Fruit fly (Drosophila melanogaster) whole organism, embryonic: ENCODE results near the gene ATPsynepsilonL.

ENCODE experiments used
- Abd-B ChIP-seq: fragments of 200-800 bp; sonication (Bioruptor generic); optimal IDR thresholded peaks from 2 replicates; lab custom pipeline; 2018; ENCODE audit warnings: missing biosample characterization, mild to moderate bottlenecking, missing genetic modification characterization, moderate library complexity
- Bgb ChIP-seq: fragments of 200-800 bp; sonication (Bioruptor generic); IDR thresholded peaks from 2 replicates; pipeline ENCODE4 v1.3.6; 2022; ENCODE audit warnings: missing biosample characterization, missing genetic modification characterization; ENCODE audit not compliant: partially characterized antibody
- CG10959 ChIP-seq: fragments of 200-800 bp; sonication (Bioruptor generic); IDR thresholded peaks from 2 replicates; pipeline ENCODE4 v1.3.6; 2022; ENCODE audit warnings: missing biosample characterization, missing genetic modification characterization
- CG11398 ChIP-seq: fragments of 200-800 bp; sonication (Bioruptor generic); optimal IDR thresholded peaks from 2 replicates; lab custom pipeline; 2016; ENCODE audit warnings: missing biosample characterization, missing genetic modification characterization
- CG11560 ChIP-seq: fragments of 200-800 bp; sonication (Bioruptor generic); IDR thresholded peaks from 3 replicates; pipeline ENCODE4 v1.3.6; 2022; ENCODE audit warnings: missing biosample characterization, missing genetic modification characterization
- CG11695 ChIP-seq: fragments of 200-800 bp; sonication (Bioruptor generic); IDR thresholded peaks from 3 replicates; pipeline ENCODE4 v1.3.6; 2022; ENCODE audit warnings: missing biosample characterization, missing genetic modification characterization
- CG12104 ChIP-seq: fragments of 200-800 bp; sonication (Bioruptor generic); optimal IDR thresholded peaks from 3 replicates; lab custom pipeline; 2016; ENCODE audit warnings: missing biosample characterization, missing genetic modification characterization
- CG12744 ChIP-seq: fragments of 200-800 bp; sonication (Bioruptor generic); optimal IDR thresholded peaks from 2 replicates; lab custom pipeline; 2016; ENCODE audit warnings: missing biosample characterization, missing genetic modification characterization
- CG12769 ChIP-seq: fragments of 200-800 bp; sonication (Bioruptor generic); optimal IDR thresholded peaks from 2 replicates; lab custom pipeline; 2019; ENCODE audit warnings: missing biosample characterization, mild to moderate bottlenecking, missing genetic modification characterization, moderate library complexity
- CG14014 ChIP-seq: fragments of 200-800 bp; sonication (Bioruptor generic); IDR thresholded peaks from 2 replicates; pipeline ENCODE4 v1.3.6; 2022; ENCODE audit warnings: missing biosample characterization, missing genetic modification characterization
- CG14441 ChIP-seq: fragments of 200-800 bp; sonication (Bioruptor generic); IDR thresholded peaks from 2 replicates; pipeline ENCODE4 v1.3.6; 2022; ENCODE audit warnings: missing biosample characterization, missing genetic modification characterization
- CG15696 ChIP-seq: fragments of 200-800 bp; sonication (Bioruptor generic); optimal IDR thresholded peaks from 2 replicates; lab custom pipeline; 2019; ENCODE audit warnings: missing biosample characterization, mild to moderate bottlenecking, missing genetic modification characterization, moderate library complexity
- CG16863 ChIP-seq: fragments of 200-800 bp; sonication (Bioruptor generic); optimal IDR thresholded peaks from 3 replicates; lab custom pipeline; 2016; ENCODE audit warnings: missing biosample characterization, missing genetic modification characterization
- CG18599 ChIP-seq: fragments of 200-800 bp; sonication (Bioruptor generic); optimal IDR thresholded peaks from 3 replicates; lab custom pipeline; 2017; ENCODE audit warnings: missing biosample characterization, missing genetic modification characterization, mild to moderate bottlenecking, moderate library complexity, missing genetic modification reagents
- CG18619 ChIP-seq: fragments of 200-800 bp; sonication (Bioruptor generic); optimal IDR thresholded peaks from 3 replicates; lab custom pipeline; 2017; ENCODE audit warnings: missing biosample characterization, mild to moderate bottlenecking, missing genetic modification characterization
- CG3407 ChIP-seq: fragments of 200-800 bp; sonication (Bioruptor generic); optimal IDR thresholded peaks from 2 replicates; lab custom pipeline; 2018; ENCODE audit warnings: missing biosample characterization, mild to moderate bottlenecking, missing genetic modification characterization
- CG3847 ChIP-seq: fragments of 200-800 bp; sonication (Bioruptor generic); IDR thresholded peaks from 2 replicates; pipeline ENCODE4 v1.3.6; 2022; ENCODE audit warnings: missing biosample characterization, missing genetic modification characterization
- CG4617 ChIP-seq: fragments of 200-800 bp; sonication (Bioruptor generic); optimal IDR thresholded peaks from 3 replicates; lab custom pipeline; 2016; ENCODE audit warnings: missing biosample characterization, missing genetic modification characterization, borderline replicate concordance
- CG6654 ChIP-seq: fragments of 200-800 bp; sonication (Bioruptor generic); optimal IDR thresholded peaks from 2 replicates; lab custom pipeline; 2017; ENCODE audit warnings: missing biosample characterization, mild to moderate bottlenecking, missing genetic modification characterization
- CG7745 ChIP-seq: fragments of 200-800 bp; sonication (Bioruptor generic); optimal IDR thresholded peaks from 2 replicates; lab custom pipeline; 2018; ENCODE audit warnings: missing biosample characterization, mild to moderate bottlenecking, missing genetic modification characterization, moderate library complexity
- Dip3 ChIP-seq: fragments of 200-800 bp; sonication (Bioruptor generic); optimal IDR thresholded peaks from 3 replicates; lab custom pipeline; 2016; ENCODE audit warnings: missing biosample characterization, missing genetic modification characterization
- Dll ChIP-seq: fragments of 200-800 bp; sonication (Bioruptor generic); IDR thresholded peaks from 4 replicates; pipeline ENCODE4 v1.3.6; 2022; ENCODE audit warnings: missing biosample characterization, missing genetic modification characterization; ENCODE audit not compliant: partially characterized antibody
- E2f1 ChIP-seq: fragments of 200-800 bp; sonication (Bioruptor generic); IDR thresholded peaks from 2 replicates; pipeline ENCODE4 v1.3.6; 2022; ENCODE audit warnings: missing biosample characterization, missing genetic modification characterization
- ERR ChIP-seq: fragments of 200-800 bp; sonication (Bioruptor generic); optimal IDR thresholded peaks from 2 replicates; lab custom pipeline; 2016; ENCODE audit warnings: missing biosample characterization, missing genetic modification characterization
- H2.0 ChIP-seq: fragments of 200-800 bp; sonication (Bioruptor generic); IDR thresholded peaks from 2 replicates; pipeline ENCODE4 v1.3.6; 2022; ENCODE audit warnings: missing biosample characterization, missing genetic modification characterization
- Hmx ChIP-seq: fragments of 200-800 bp; sonication (Bioruptor generic); optimal IDR thresholded peaks from 2 replicates; lab custom pipeline; 2016; ENCODE audit warnings: missing biosample characterization, missing genetic modification characterization
- Med ChIP-seq: fragments of 200-800 bp; sonication (Bioruptor generic); peaks from one replicate; lab custom pipeline; 2016; ENCODE audit warnings: missing biosample characterization, missing genetic modification characterization, mild to moderate bottlenecking, inconsistent platforms, moderate library complexity
- Mes4 ChIP-seq: fragments of 200-800 bp; sonication (Bioruptor generic); optimal IDR thresholded peaks from 2 replicates; lab custom pipeline; 2016; ENCODE audit warnings: missing biosample characterization, missing genetic modification characterization
- Nf-YB ChIP-seq: fragments of 200-800 bp; sonication (Bioruptor generic); optimal IDR thresholded peaks from 3 replicates; lab custom pipeline; 2019; ENCODE audit warnings: missing biosample characterization, mild to moderate bottlenecking, missing genetic modification characterization, moderate library complexity
- Oaz ChIP-seq: fragments of 200-800 bp; sonication (Bioruptor generic); IDR thresholded peaks from 2 replicates; pipeline ENCODE4 v1.3.6; 2022; ENCODE audit warnings: missing biosample characterization, missing genetic modification characterization
- Optix ChIP-seq: fragments of 200-800 bp; sonication (Bioruptor generic); IDR thresholded peaks from 3 replicates; pipeline ENCODE4 v1.3.6; 2022; ENCODE audit warnings: missing biosample characterization, missing genetic modification characterization
- Six4 ChIP-seq: fragments of 200-800 bp; sonication (Bioruptor generic); optimal IDR thresholded peaks from 2 replicates; lab custom pipeline; 2016; ENCODE audit warnings: missing biosample characterization, missing genetic modification characterization
- Sox100B ChIP-seq: fragments of 200-800 bp; sonication (Bioruptor generic); optimal IDR thresholded peaks from 3 replicates; lab custom pipeline; 2018; ENCODE audit warnings: missing biosample characterization, mild to moderate bottlenecking, missing genetic modification characterization
- Xbp1 ChIP-seq: fragments of 200-800 bp; sonication (Bioruptor generic); optimal IDR thresholded peaks from 3 replicates; lab custom pipeline; 2016; ENCODE audit warnings: missing biosample characterization, mild to moderate bottlenecking, missing genetic modification characterization
- bab2 ChIP-seq: fragments of 200-800 bp; sonication (Bioruptor generic); optimal IDR thresholded peaks from 2 replicates; lab custom pipeline; 2016; ENCODE audit warnings: missing biosample characterization, missing genetic modification characterization
- crol ChIP-seq: fragments of 200-800 bp; sonication (Bioruptor generic); IDR thresholded peaks from 2 replicates; pipeline ENCODE4 v1.3.6; 2022; ENCODE audit warnings: missing biosample characterization, missing genetic modification characterization
- dan ChIP-seq: fragments of 200-800 bp; sonication (Bioruptor generic); IDR thresholded peaks from 2 replicates; pipeline ENCODE4 v1.3.6; 2022; ENCODE audit warnings: missing biosample characterization, missing genetic modification characterization
- dmrt99B ChIP-seq: fragments of 200-800 bp; sonication (Bioruptor generic); optimal IDR thresholded peaks from 2 replicates; lab custom pipeline; 2018; ENCODE audit warnings: missing biosample characterization, mild to moderate bottlenecking, missing genetic modification characterization, moderate library complexity
- emc ChIP-seq: fragments of 200-800 bp; sonication (Bioruptor generic); optimal IDR thresholded peaks from 2 replicates; lab custom pipeline; 2016; ENCODE audit warnings: missing biosample characterization, missing genetic modification characterization
- ems ChIP-seq: fragments of 200-800 bp; sonication (Bioruptor generic); optimal IDR thresholded peaks from 3 replicates; lab custom pipeline; 2016; ENCODE audit warnings: missing biosample characterization, missing genetic modification characterization
- fd3F ChIP-seq: fragments of 200-800 bp; sonication (Bioruptor generic); optimal IDR thresholded peaks from 2 replicates; lab custom pipeline; 2018; ENCODE audit warnings: missing biosample characterization, mild to moderate bottlenecking, missing genetic modification characterization, moderate library complexity
- gcm ChIP-seq: fragments of 200-800 bp; sonication (Bioruptor generic); optimal IDR thresholded peaks from 2 replicates; lab custom pipeline; 2019; ENCODE audit warnings: missing biosample characterization, mild to moderate bottlenecking, missing genetic modification characterization, moderate library complexity
- lab ChIP-seq: fragments of 200-800 bp; sonication (Bioruptor generic); optimal IDR thresholded peaks from 3 replicates; lab custom pipeline; 2017; ENCODE audit warnings: missing biosample characterization, missing genetic modification characterization, mild to moderate bottlenecking, moderate library complexity, missing genetic modification reagents
- mam ChIP-seq: fragments of 200-800 bp; sonication (Bioruptor generic); optimal IDR thresholded peaks from 3 replicates; lab custom pipeline; 2016; ENCODE audit warnings: missing biosample characterization, missing genetic modification characterization
- pita ChIP-seq: fragments of 200-800 bp; sonication (Bioruptor generic); optimal IDR thresholded peaks from 2 replicates; lab custom pipeline; 2017; ENCODE audit warnings: missing biosample characterization, mild to moderate bottlenecking, missing genetic modification characterization
- rib ChIP-seq: fragments of 200-800 bp; sonication (Bioruptor generic); IDR thresholded peaks from 2 replicates; pipeline ENCODE4 v1.3.6; 2022; ENCODE audit warnings: missing biosample characterization, missing genetic modification characterization
- salm ChIP-seq: fragments of 200-800 bp; sonication (Bioruptor generic); optimal IDR thresholded peaks from 2 replicates; lab custom pipeline; 2018; ENCODE audit warnings: missing biosample characterization, mild to moderate bottlenecking, missing genetic modification characterization
- schlank ChIP-seq: fragments of 200-800 bp; sonication (Bioruptor generic); optimal IDR thresholded peaks from 2 replicates; lab custom pipeline; 2018; ENCODE audit warnings: missing biosample characterization, mild to moderate bottlenecking, missing genetic modification characterization
- sisA ChIP-seq: fragments of 200-800 bp; sonication (Bioruptor generic); IDR thresholded peaks from 2 replicates; pipeline ENCODE4 v1.3.6; 2022; ENCODE audit warnings: missing biosample characterization, missing genetic modification characterization
- usp ChIP-seq: fragments of >200 bp; optimal IDR thresholded peaks from 2 replicates; lab custom pipeline; 2017; ENCODE audit warnings: missing biosample characterization, missing genetic modification characterization
- yki ChIP-seq: fragments of >200 bp; optimal IDR thresholded peaks from 3 replicates; lab custom pipeline; 2018

The ATPsynepsilonL gene

DNA sequence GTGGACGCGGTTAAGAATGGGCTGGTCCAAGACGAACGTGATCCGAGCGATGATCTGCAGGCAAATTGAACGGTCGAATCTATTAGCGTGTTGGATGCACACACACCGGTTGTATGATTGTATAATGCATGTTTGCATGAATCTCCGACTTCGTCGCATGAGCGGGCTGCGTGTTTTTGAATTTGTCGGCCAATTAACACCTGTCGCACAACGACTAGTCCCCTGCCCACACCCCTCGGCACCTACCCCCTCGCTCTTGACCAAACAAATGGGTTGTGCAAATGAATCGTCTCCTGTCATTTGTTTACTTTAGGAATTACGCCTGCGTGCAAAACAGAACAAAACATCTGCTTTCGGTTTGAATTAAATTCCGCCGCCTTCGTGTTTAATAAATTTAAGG, 13.4 kb downstream of the ATPsynepsilonL start (continued):
- no peak for TF ChIP-seq Sox100B (GFP tag; lab: Kevin White, UChicago)
- TF ChIP-seq CG7745 (tag; lab: Kevin White, UChicago), result no peak
- 0 out of 3 replicates have a peak, but pooled peaks have one; percentile 19 for TF ChIP-seq Optix (GFP tag; lab: Robert Waterston, UW)
- no peak for TF ChIP-seq CG4617
- no peak for TF ChIP-seq mam
- TF ChIP-seq E2f1 (GFP tag; lab: Robert Waterston, UW), result no peak
- no peak for TF ChIP-seq pita (GFP tag; lab: Kevin White, UChicago)
- TF ChIP-seq sisA (GFP tag; lab: Robert Waterston, UW), result peak; percentile 16; the same call in 1 of the 2 replicates
- TF ChIP-seq H2.0 (GFP tag; lab: Robert Waterston, UW), result no peak
- no peak for TF ChIP-seq ems (GFP tag; lab: Kevin White, UChicago)
- no peak for TF ChIP-seq Mes4 (GFP tag; lab: Kevin White, UChicago)
- TF ChIP-seq Abd-B (GFP tag; lab: Kevin White, UChicago), result no peak
- TF ChIP-seq Hmx (GFP tag; lab: Kevin White, UChicago), result no peak
- no peak for TF ChIP-seq CG11695 (GFP tag; lab: Robert Waterston, UW)
- TF ChIP-seq gcm (GFP tag; lab: Kevin White, UChicago), result no peak
- no peak for TF ChIP-seq Dip3
- 0 out of 2 replicates have a peak, but pooled peaks have one; percentile 14 for TF ChIP-seq Bgb (GFP tag; lab: Robert Waterston, UW)
- 0 out of 2 replicates have a peak, but pooled peaks have one; percentile 53 for TF ChIP-seq rib (GFP tag; lab: Robert Waterston, UW)
- no peak for TF ChIP-seq CG11398
- TF ChIP-seq Xbp1 (GFP tag; lab: Kevin White, UChicago), result no peak
- no peak for TF ChIP-seq Six4 (GFP tag; lab: Kevin White, UChicago)
- no peak for TF ChIP-seq Nf-YB (GFP tag; lab: Kevin White, UChicago)

DNA sequence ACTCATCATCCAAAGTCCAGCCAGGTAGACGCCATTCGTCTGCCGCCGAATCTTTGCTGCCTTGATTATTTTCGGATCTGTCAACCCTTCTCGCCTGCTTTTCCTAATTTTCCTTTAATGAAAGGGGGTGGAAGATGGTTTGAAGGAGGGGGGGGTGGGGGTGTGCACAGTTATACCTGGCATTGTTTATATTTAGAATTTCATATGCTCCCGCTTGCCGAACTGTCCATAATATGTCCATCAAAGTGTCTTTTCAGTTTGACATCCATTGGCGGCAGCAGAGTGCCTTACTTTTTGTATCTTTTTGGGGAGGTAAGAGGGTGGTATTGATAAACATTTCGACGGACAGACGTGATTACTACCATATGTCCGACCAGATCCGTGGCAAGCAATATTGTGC, 16.2 kb downstream of the ATPsynepsilonL start:
- TF ChIP-seq CG10959 (GFP tag; lab: Robert Waterston, UW), result no peak
- TF ChIP-seq CG16863 (GFP tag; lab: Kevin White, UChicago), result no peak
- TF ChIP-seq CG3407 (GFP tag; lab: Kevin White, UChicago), result no peak
- TF ChIP-seq CG14441 (GFP tag; lab: Robert Waterston, UW), result no peak
- TF ChIP-seq CG12744 (GFP tag; lab: Kevin White, UChicago), result no peak
- no peak for TF ChIP-seq usp (GFP tag; lab: Kevin White, UChicago)
- TF ChIP-seq dmrt99B (tag; lab: Kevin White, UChicago), result no peak
- no peak for TF ChIP-seq CG11560 (tag; lab: Robert Waterston, UW)
- TF ChIP-seq Med, result peak; percentile 20
- TF ChIP-seq dan (GFP tag; lab: Robert Waterston, UW), result no peak
- peak; percentile 30 for TF ChIP-seq CG12769
- no peak for TF ChIP-seq schlank
- peak; percentile 65 for TF ChIP-seq CG6654 (GFP tag; lab: Kevin White, UChicago)
- no peak for TF ChIP-seq Oaz (GFP tag; lab: Robert Waterston, UW)
- no peak for TF ChIP-seq CG14014 (GFP tag; lab: Robert Waterston, UW)
- no peak for TF ChIP-seq Dll (GFP tag; lab: Robert Waterston, UW)
- no peak for TF ChIP-seq CG15696 (tag; lab: Kevin White, UChicago)
- TF ChIP-seq ERR (GFP tag; lab: Kevin White, UChicago), result no peak
- no peak for TF ChIP-seq salm
- TF ChIP-seq CG3847 (GFP tag; lab: Robert Waterston, UW), result no peak
- no peak for TF ChIP-seq yki
- TF ChIP-seq fd3F (GFP tag; lab: Kevin White, UChicago), result no peak
- no peak for TF ChIP-seq emc (GFP tag; lab: Kevin White, UChicago)
- peak; percentile 59; the same call in 1 of the 2 replicates for TF ChIP-seq crol (GFP tag; lab: Robert Waterston, UW)
- no peak for TF ChIP-seq CG12104 (GFP tag; lab: Kevin White, UChicago)
- no peak for TF ChIP-seq lab
- no peak for TF ChIP-seq CG18599 (GFP tag; lab: Kevin White, UChicago)
- no peak for TF ChIP-seq bab2 (GFP tag; lab: Kevin White, UChicago)
- no peak for TF ChIP-seq CG18619
